Worm (Caenorhabditis elegans): ENCODE results near the gene mfsd-8.

DNA sequence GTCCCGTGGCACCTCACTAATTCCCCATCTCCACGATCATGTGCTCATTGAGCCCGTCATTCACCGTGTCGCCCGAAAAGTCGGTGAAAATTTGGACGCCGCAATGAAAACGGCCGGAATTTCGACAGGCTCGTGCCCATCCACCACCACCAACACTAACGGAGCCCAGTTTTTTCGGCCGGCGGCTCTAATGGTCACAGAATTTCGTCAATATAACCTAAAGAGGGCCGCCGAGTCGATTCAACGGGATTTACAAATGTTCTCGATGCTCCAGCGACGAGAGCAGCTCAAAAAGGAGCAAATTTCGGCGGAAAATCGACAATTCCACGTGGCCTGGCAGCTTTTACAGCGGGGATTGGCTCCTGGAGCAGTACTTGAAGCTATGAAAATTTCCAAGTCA, 47.4 kb downstream of the mfsd-8 start:
- no peak for TF ChIP-seq ceh-82 (tag; optimal IDR thresholded peaks at IDR 0.05)
- no peak for TF ChIP-seq ces-1 (GFP tag; optimal IDR thresholded peaks at IDR 0.05)
- TF ChIP-seq attf-4 (tag; optimal IDR thresholded peaks at IDR 0.05), result no peak
- TF ChIP-seq F49E8.2 (tag; optimal IDR thresholded peaks at IDR 0.05; ENCODE audit: borderline replicate concordance), result no peak
- no peak for TF ChIP-seq pha-4 (GFP tag; IDR thresholded peaks at IDR 0.05)
- TF ChIP-seq pha-4 (tag; optimal IDR thresholded peaks at IDR 0.05), result no peak
- no peak for TF ChIP-seq R02D3.7 (tag; optimal IDR thresholded peaks at IDR 0.05)
- TF ChIP-seq ztf-7 (tag; optimal IDR thresholded peaks at IDR 0.05), result no peak
- no peak for TF ChIP-seq nhr-11 (tag; optimal IDR thresholded peaks at IDR 0.05)
- no peak for TF ChIP-seq lsy-2 (tag; optimal IDR thresholded peaks at IDR 0.05)
- TF ChIP-seq nhr-25 (tag; optimal IDR thresholded peaks at IDR 0.05; ENCODE audit: borderline replicate concordance, insufficient read depth), result no peak
- no peak for TF ChIP-seq ceh-28 (tag; optimal IDR thresholded peaks at IDR 0.05)
- TF ChIP-seq nhr-77 (tag; optimal IDR thresholded peaks at IDR 0.05), result no peak

All from whole organism, L4 larva.